Worm (Caenorhabditis elegans): ENCODE data around the gene K07C5.9.

The K07C5.9 gene

DNA sequence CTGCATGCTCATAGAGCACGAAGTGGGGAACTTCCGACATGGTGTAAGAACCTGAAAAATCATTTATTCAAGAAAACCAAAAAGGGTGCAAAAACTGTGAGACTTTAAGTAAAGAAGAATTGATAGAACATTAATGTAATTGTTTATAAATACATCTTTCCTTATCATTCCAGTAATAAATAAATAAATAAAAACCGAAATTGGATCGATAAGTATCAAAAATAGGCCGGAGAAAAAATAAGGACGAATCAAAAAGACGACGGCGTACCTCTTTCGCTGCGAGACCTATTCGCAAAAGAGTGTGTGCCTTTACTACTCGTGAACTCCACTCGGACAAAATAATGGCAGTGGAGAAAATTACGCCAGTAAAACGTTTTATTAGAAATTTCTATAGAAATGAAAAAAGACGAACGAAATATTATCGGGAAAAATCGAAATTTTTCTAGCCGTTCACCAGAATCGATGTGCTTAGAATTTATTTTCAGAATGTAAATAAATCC is 3.0 kb upstream of the K07C5.9 start, which contains the start of gene nol-56 (continued):
- TF ChIP-seq daf-12 (tag; optimal IDR thresholded peaks at IDR 0.05) (no peak), lsy-2 (tag; optimal IDR thresholded peaks at IDR 0.05) (peak in 1 of 2 experiments; percentile 94), lin-15B (tag; optimal IDR thresholded peaks at IDR 0.05) (no peak), T26A8.4 (GFP tag; IDR thresholded peaks at IDR 0.05) (no peak), lin-13 (GFP tag; optimal IDR thresholded peaks at IDR 0.05) (peak; percentile 52), daf-8 (GFP tag; IDR thresholded peaks at IDR 0.05) (no peak), rbr-2 (tag; optimal IDR thresholded peaks at IDR 0.05) (peak; percentile 71)

DNA sequence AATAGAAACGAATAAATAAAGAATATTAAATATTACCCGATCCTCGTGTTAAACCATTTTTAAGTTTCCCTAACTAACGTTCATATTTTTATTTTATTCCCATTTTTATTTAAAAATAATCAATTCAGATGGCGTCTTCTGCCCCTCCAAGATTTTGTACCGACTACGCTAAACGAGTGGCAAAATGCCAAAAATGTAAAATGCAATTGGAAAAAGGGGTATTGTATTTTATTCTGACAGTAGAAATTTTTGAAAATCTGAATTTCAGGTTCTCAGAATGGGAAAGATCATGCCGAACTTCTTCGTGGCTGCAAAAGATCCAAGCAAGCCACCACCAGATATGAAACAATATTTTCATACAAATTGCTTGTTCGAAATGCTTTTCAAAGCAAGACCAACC is 7.0 kb downstream of the K07C5.9 start, which contains the start of gene K07C5.3:
Gene K07C5.3, plus strand, starts transcription at position 129 of the 400 bp plus-strand sequence.
- no peak for TF ChIP-seq lin-1 (GFP tag; IDR thresholded peaks at IDR 0.05)
- TF ChIP-seq vab-7 (GFP tag; IDR thresholded peaks at IDR 0.05), result peak; percentile 12; the same call in 1 of the 2 replicates
- peak; percentile 27; the same call in 1 of the 2 replicates for TF ChIP-seq lin-38 (GFP tag; IDR thresholded peaks at IDR 0.05)
- TF ChIP-seq hif-1 (tag; optimal IDR thresholded peaks at IDR 0.05), result no peak
- no peak for TF ChIP-seq mxl-2 (GFP tag; conservative IDR thresholded peaks at IDR 0.05)

ce11 chrV:10341905-10342328 is 8.0 kb downstream of the K07C5.9 start, which contains the start of gene K07C5.13:
Gene K07C5.13, plus strand, starts transcription at chrV:10342055.
- TF ChIP-seq madf-9 (GFP tag; conservative IDR thresholded peaks at IDR 0.05) (peak; percentile 84), rbr-2 (tag; optimal IDR thresholded peaks at IDR 0.05) (peak; percentile 80), lim-7 (GFP tag; IDR thresholded peaks at IDR 0.05) (0 out of 2 replicates have a peak, but pooled peaks have one; percentile 46), Y48G9A.11 (GFP tag; IDR thresholded peaks at IDR 0.05) (peak; percentile 89), dve-1 (tag; optimal IDR thresholded peaks at IDR 0.05; ENCODE audit: insufficient read depth) (peak; percentile 9), madf-5 (GFP tag; IDR thresholded peaks at IDR 0.05) (peak in 1 of 2 experiments; percentile 83; a peak in 1 of 4 replicates), dmd-6 (GFP tag; IDR thresholded peaks at IDR 0.05) (peak; percentile 93), nhr-42 (GFP tag; IDR thresholded peaks at IDR 0.05) (peak; percentile 92), hif-1 (tag; optimal IDR thresholded peaks at IDR 0.05) (peak; percentile 16 to 30), mes-2 (tag; optimal IDR thresholded peaks at IDR 0.05; ENCODE audit: poor library complexity, severe bottlenecking) (peak; percentile 78), F37D6.2 (tag; optimal IDR thresholded peaks at IDR 0.05) (peak; percentile 67), F49E8.2 (tag; optimal IDR thresholded peaks at IDR 0.05; ENCODE audit: borderline replicate concordance) (peak; percentile 78), nhr-102 (tag; optimal IDR thresholded peaks at IDR 0.05) (peak; percentile 86), lin-29 (GFP tag; IDR thresholded peaks at IDR 0.05) (peak; percentile 92), nhr-48 (tag; optimal IDR thresholded peaks at IDR 0.05) (peak; percentile 95), php-3 (GFP tag; IDR thresholded peaks at IDR 0.05) (peak; percentile 91), vab-7 (GFP tag; IDR thresholded peaks at IDR 0.05) (peak; percentile 78), spr-3 (GFP tag; optimal IDR thresholded peaks at IDR 0.05) (peak; percentile 54), nhr-6 (tag; optimal IDR thresholded peaks at IDR 0.05) (peak; percentile 0), ceh-20 (GFP tag; IDR thresholded peaks at IDR 0.05) (peak; percentile 95), spr-1 (tag; optimal IDR thresholded peaks at IDR 0.05) (peak; percentile 71), egl-43 (GFP tag; IDR thresholded peaks at IDR 0.05) (peak; percentile 94), zfp-3 (GFP tag; conservative IDR thresholded peaks at IDR 0.05) (peak; percentile 93), F10B5.3 (tag; optimal IDR thresholded peaks at IDR 0.05) (peak; percentile 55), dmd-9 (GFP tag; IDR thresholded peaks at IDR 0.05) (peak; percentile 94), saeg-2 (GFP tag; IDR thresholded peaks at IDR 0.05) (peak; percentile 90), mxl-3 (GFP tag; optimal IDR thresholded peaks at IDR 0.05) (peak; percentile 54), zip-11 (GFP tag; IDR thresholded peaks at IDR 0.05) (0 out of 2 replicates have a peak, but pooled peaks have one; percentile 23), dpl-1 (GFP tag; optimal IDR thresholded peaks at IDR 0.05) (peak; percentile 47), set-16 (GFP tag; IDR thresholded peaks at IDR 0.05) (peak; percentile 63), arid-1 (GFP tag; conservative IDR thresholded peaks at IDR 0.05) (peak; percentile 89), lin-38 (GFP tag; IDR thresholded peaks at IDR 0.05) (peak; percentile 92), ctbp-1 (GFP tag; IDR thresholded peaks at IDR 0.05) (peak; percentile 91), aha-1 (tag) (peak; percentile 93), snpc-1.2 (GFP tag; IDR thresholded peaks at IDR 0.05) (peak; percentile 82), mdt-29 (GFP tag; IDR thresholded peaks at IDR 0.05) (peak; percentile 89), lsy-2 (tag; optimal IDR thresholded peaks at IDR 0.05) (peak in 1 of 2 experiments; percentile 21), mep-1 (tag; optimal IDR thresholded peaks at IDR 0.05) (peak; percentile 32)
